Fruit fly (Drosophila melanogaster) Kc167 (cell line): Measurements from ENCODE around the gene Pif1A.

Experiments
- Myc ChIP-seq: fragments of >200 bp; optimal IDR thresholded peaks from 2 replicates; lab custom pipeline; 2017; ENCODE audit warnings: missing external identifiers
- Sin3A ChIP-seq: fragments of >200 bp; optimal IDR thresholded peaks from 2 replicates; lab custom pipeline; 2018; ENCODE audit warnings: missing external identifiers
- h ChIP-seq: fragments of >200 bp; optimal IDR thresholded peaks from 3 replicates; lab custom pipeline; 2018; ENCODE audit warnings: missing external identifiers
- insv ChIP-seq: fragments of >200 bp; optimal IDR thresholded peaks from 3 replicates; lab custom pipeline; 2018; ENCODE audit warnings: missing external identifiers
- psq ChIP-seq: fragments of >200 bp; optimal IDR thresholded peaks from 2 replicates; lab custom pipeline; 2017; ENCODE audit warnings: missing external identifiers
- ttk ChIP-seq: sonication (Bioruptor generic); optimal IDR thresholded peaks from 2 replicates; lab custom pipeline; 2017; ENCODE audit warnings: missing external identifiers

Pif1A gene

dm6 chr3R:8822919-8823318 lies 21.9 kb upstream of the Pif1A start:
- no peak for TF ChIP-seq psq (lab: Kevin White, UChicago)
- no peak for TF ChIP-seq Myc (lab: Kevin White, UChicago)
- TF ChIP-seq ttk (lab: Kevin White, UChicago) = no peak
- TF ChIP-seq insv = no peak
- no peak for TF ChIP-seq Sin3A (lab: Kevin White, UChicago)
- no peak for TF ChIP-seq h (lab: Kevin White, UChicago)

DNA sequence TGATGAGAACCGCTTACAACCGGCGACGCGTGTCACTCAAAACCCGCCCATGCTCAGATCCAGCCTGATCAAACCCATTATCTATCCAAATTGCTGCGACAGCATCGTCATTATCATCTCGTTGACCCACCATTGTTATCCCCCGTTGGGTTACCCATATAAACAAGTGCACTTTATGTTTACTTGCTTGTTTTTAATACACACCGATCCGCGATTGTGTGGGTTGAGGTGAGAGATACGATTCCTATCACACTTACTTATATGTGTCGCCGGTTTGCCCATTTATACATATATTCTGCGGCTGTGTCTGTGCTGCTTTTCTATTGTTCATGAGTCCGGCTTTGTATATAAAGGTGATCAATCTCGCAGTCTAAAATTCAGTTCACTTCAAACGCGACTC lies 20.6 kb upstream of the Pif1A start, which contains the start of gene CG8369:
Gene CG8369, plus strand, starts transcription at position 386 of the 400 bp plus-strand sequence.
- TF ChIP-seq insv (no peak), ttk (lab: Kevin White, UChicago) (no peak), psq (lab: Kevin White, UChicago) (no peak), Sin3A (lab: Kevin White, UChicago) (no peak), Myc (lab: Kevin White, UChicago) (no peak), h (lab: Kevin White, UChicago) (no peak)

- TF ChIP-seq psq (lab: Kevin White, UChicago) = no peak
- TF ChIP-seq Sin3A (lab: Kevin White, UChicago) = no peak
- TF ChIP-seq h (lab: Kevin White, UChicago) = no peak
- TF ChIP-seq insv = no peak
- TF ChIP-seq Myc (lab: Kevin White, UChicago) = no peak
- TF ChIP-seq ttk (lab: Kevin White, UChicago) = no peak
Observed at dm6 chr3R:8820428-8820912, 19.5 kb upstream of the Pif1A start, which contains the start of gene aqz. TSS of gene aqz (minus strand) at chr3R:8820682.

- TF ChIP-seq h (lab: Kevin White, UChicago) (no peak), ttk (lab: Kevin White, UChicago) (no peak), Myc (lab: Kevin White, UChicago) (no peak), insv (no peak), Sin3A (lab: Kevin White, UChicago) (no peak), psq (lab: Kevin White, UChicago) (no peak)
Observed at dm6 chr3R:8819551-8820057, 18.6 kb upstream of the Pif1A start.

- TF ChIP-seq ttk (lab: Kevin White, UChicago) = peak; percentile 98
- no peak for TF ChIP-seq psq (lab: Kevin White, UChicago)
- no peak for TF ChIP-seq Myc (lab: Kevin White, UChicago)
Observed at dm6 chr3R:8818239-8818638, 17.3 kb upstream of the Pif1A start.

dm6 chr3R:8815074-8815473 lies 14.1 kb upstream of the Pif1A start:
- TF ChIP-seq h (lab: Kevin White, UChicago) = no peak
- no peak for TF ChIP-seq insv
- no peak for TF ChIP-seq psq (lab: Kevin White, UChicago)
- no peak for TF ChIP-seq Myc (lab: Kevin White, UChicago)
- TF ChIP-seq Sin3A (lab: Kevin White, UChicago) = no peak
- TF ChIP-seq ttk (lab: Kevin White, UChicago) = no peak

DNA sequence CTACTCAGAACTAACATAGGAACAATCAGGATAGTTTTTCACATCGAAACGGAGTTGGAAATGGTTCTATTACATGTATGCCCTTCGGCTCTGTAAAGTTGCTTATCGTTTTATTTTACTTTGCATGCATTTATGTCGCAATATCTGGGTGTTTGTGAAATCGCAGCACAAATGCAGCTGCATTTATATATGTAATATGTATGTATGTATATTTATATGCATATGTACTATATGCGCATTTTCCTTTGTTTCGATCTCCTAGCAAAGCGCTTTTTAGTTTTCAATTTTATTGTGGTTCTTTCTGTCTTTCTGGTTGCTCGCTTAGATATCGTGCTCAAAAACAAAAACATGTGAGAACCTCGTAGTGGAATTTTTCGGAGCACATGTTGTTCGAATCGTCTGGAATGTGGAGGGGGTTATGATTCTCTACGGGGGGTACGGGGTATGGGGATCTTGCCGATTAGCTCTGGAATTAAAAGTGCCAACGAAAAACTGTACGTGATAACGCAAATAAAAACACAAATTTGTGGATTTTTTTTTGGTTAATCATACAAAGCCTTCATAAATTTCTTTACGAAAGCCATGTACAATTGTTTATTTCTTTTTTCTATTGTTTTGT lies 13.2 kb upstream of the Pif1A start:
- no peak for TF ChIP-seq ttk (lab: Kevin White, UChicago)
- no peak for TF ChIP-seq h (lab: Kevin White, UChicago)
- TF ChIP-seq insv = no peak
- TF ChIP-seq Myc (lab: Kevin White, UChicago) = no peak
- TF ChIP-seq psq (lab: Kevin White, UChicago) = no peak
- no peak for TF ChIP-seq Sin3A (lab: Kevin White, UChicago)

DNA sequence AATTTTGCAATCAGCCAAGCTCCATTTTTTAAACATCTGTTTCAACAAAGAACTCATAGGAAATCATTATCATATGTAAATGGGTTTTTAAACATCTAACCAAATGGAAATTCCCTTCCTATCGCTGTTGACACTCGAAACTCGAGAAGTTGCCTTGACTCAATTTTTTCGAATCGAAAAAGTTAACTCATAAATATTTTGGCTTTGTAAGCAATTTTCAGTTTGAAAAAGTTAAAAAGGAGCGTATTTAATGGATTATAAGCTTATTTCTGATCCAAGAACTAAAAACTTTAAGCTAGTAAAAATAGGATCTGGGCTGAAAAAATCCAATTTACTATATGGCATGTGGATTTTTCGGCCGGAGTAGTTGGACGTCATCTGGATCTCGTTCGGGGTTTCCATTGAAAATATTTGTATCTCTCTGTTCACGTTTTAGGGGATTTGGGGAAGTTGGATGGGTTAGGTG lies 12.2 kb upstream of the Pif1A start, which contains the start of gene CG9837:
Gene CG9837, minus strand, starts transcription at position 416 of the 466 bp plus-strand sequence.
- TF ChIP-seq Myc (lab: Kevin White, UChicago) (no peak), Sin3A (lab: Kevin White, UChicago) (no peak), h (lab: Kevin White, UChicago) (no peak)

- TF ChIP-seq ttk (lab: Kevin White, UChicago) (no peak), insv (no peak), h (lab: Kevin White, UChicago) (no peak), psq (lab: Kevin White, UChicago) (no peak), Myc (lab: Kevin White, UChicago) (no peak), Sin3A (lab: Kevin White, UChicago) (no peak)
Observed at dm6 chr3R:8812342-8812966, 11.5 kb upstream of the Pif1A start.

dm6 chr3R:8811323-8811936 lies 10.5 kb upstream of the Pif1A start:
- no peak for TF ChIP-seq ttk (lab: Kevin White, UChicago)
- no peak for TF ChIP-seq Myc (lab: Kevin White, UChicago)
- TF ChIP-seq Sin3A (lab: Kevin White, UChicago) = no peak
- no peak for TF ChIP-seq h (lab: Kevin White, UChicago)
- no peak for TF ChIP-seq insv
- TF ChIP-seq psq (lab: Kevin White, UChicago) = no peak

- TF ChIP-seq h (lab: Kevin White, UChicago) (no peak), ttk (lab: Kevin White, UChicago) (no peak), insv (no peak), psq (lab: Kevin White, UChicago) (no peak), Myc (lab: Kevin White, UChicago) (no peak), Sin3A (lab: Kevin White, UChicago) (no peak)
Observed at dm6 chr3R:8810397-8811184, 9.6 kb upstream of the Pif1A start.
